Fruit fly (Drosophila melanogaster) Kc167 (cell line): ENCODE data around the gene CG12811.

Source experiments
- Myc ChIP-seq: fragments of >200 bp; optimal IDR thresholded peaks from 2 replicates; lab custom pipeline; 2017; ENCODE audit warnings: missing external identifiers
- h ChIP-seq: fragments of >200 bp; optimal IDR thresholded peaks from 3 replicates; lab custom pipeline; 2018; ENCODE audit warnings: missing external identifiers
- insv ChIP-seq: fragments of >200 bp; optimal IDR thresholded peaks from 3 replicates; lab custom pipeline; 2018; ENCODE audit warnings: missing external identifiers
- psq ChIP-seq: fragments of >200 bp; optimal IDR thresholded peaks from 2 replicates; lab custom pipeline; 2017; ENCODE audit warnings: missing external identifiers
- ttk ChIP-seq: sonication (Bioruptor generic); optimal IDR thresholded peaks from 2 replicates; lab custom pipeline; 2017; ENCODE audit warnings: missing external identifiers

dm6 chr3R:10032951-10033720 lies 15.5 kb downstream of the CG12811 start:
- TF ChIP-seq insv (lab: Kevin White, UChicago) (no peak), ttk (lab: Kevin White, UChicago) (no peak), psq (lab: Kevin White, UChicago) (no peak), Myc (lab: Kevin White, UChicago) (no peak), h (no peak)
